Fruit fly (Drosophila melanogaster): ENCODE data around the gene Hipk.

Gene Hipk

DNA sequence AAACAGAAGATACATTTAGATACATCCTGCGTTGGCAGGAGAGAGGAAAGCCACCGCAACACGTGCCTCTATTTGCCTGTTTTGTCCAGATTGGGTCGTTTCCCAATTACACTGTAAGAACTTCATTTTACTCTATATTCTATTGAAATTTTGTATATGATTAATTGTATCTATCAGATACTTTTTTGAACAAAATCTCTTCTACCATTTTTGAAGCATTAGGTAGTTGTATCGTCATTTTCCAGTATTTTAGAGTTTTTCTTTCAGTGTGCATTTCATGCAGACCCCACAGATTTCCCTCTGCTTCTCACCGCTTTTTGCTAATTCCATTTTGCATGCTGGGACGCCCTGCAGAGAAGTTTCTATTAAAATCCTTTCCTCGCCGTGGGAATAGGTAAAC lies 11.7 kb downstream of the Hipk start (continued):
- TF ChIP-seq CG9215 (GFP tag; IDR thresholded peaks at IDR 0.05) (peak; percentile 41; the same call in 1 of the 2 replicates), fd64A (GFP tag; optimal IDR thresholded peaks at IDR 0.05) (no peak), trh (GFP tag; optimal IDR thresholded peaks at IDR 0.05) (no peak), CG6689 (GFP tag; IDR thresholded peaks at IDR 0.05) (peak; percentile 63), CG8944 (GFP tag; optimal IDR thresholded peaks at IDR 0.05) (peak; percentile 3), tio (GFP tag; optimal IDR thresholded peaks at IDR 0.05) (peak; percentile 29), CG7556 (GFP tag; optimal IDR thresholded peaks at IDR 0.05) (peak; percentile 58), gcm2 (GFP tag; optimal IDR thresholded peaks at IDR 0.05) (peak; percentile 26), CG30403 (GFP tag; optimal IDR thresholded peaks at IDR 0.05) (peak; percentile 57), CG11504 (tag; optimal IDR thresholded peaks at IDR 0.05) (peak; percentile 72), Hmr (GFP tag; optimal IDR thresholded peaks at IDR 0.05) (peak; percentile 59), gro (GFP tag; optimal IDR thresholded peaks at IDR 0.05) (peak; percentile 3), ind (GFP tag; optimal IDR thresholded peaks at IDR 0.05) (peak; percentile 47), Atf-2 (GFP tag; optimal IDR thresholded peaks at IDR 0.05) (peak; percentile 13), stwl (tag; optimal IDR thresholded peaks at IDR 0.05) (no peak), dmrt99B (tag; optimal IDR thresholded peaks at IDR 0.05) (peak; percentile 64), Asciz (GFP tag; optimal IDR thresholded peaks at IDR 0.05) (peak; percentile 35), Oaz (GFP tag; IDR thresholded peaks at IDR 0.05) (peak; percentile 45; the same call in 1 of the 2 replicates), CG3281 (GFP tag; optimal IDR thresholded peaks at IDR 0.05) (peak; percentile 63), nerfin-1 (tag; optimal IDR thresholded peaks at IDR 0.05) (peak; percentile 31), CG1602 (GFP tag; optimal IDR thresholded peaks at IDR 0.05) (peak; percentile 13), Adf1 (GFP tag; IDR thresholded peaks at IDR 0.05) (0 out of 2 replicates have a peak, but pooled peaks have one; percentile 31), Gug (GFP tag; IDR thresholded peaks at IDR 0.05) (peak; percentile 48; the same call in 2 of the 4 replicates), nau (GFP tag; optimal IDR thresholded peaks at IDR 0.05) (peak; percentile 37), toy (GFP tag; IDR thresholded peaks at IDR 0.05) (no peak), E2f2 (GFP tag; IDR thresholded peaks at IDR 0.05) (peak; percentile 24; the same call in 1 of the 2 replicates), al (GFP tag; IDR thresholded peaks at IDR 0.05) (peak; percentile 29; the same call in 1 of the 2 replicates), Hr78 (GFP tag; optimal IDR thresholded peaks at IDR 0.05) (no peak), vvl (GFP tag; IDR thresholded peaks at IDR 0.05) (peak; percentile 80), CG6683 (GFP tag; optimal IDR thresholded peaks at IDR 0.05) (peak; percentile 29), C15 (GFP tag; IDR thresholded peaks at IDR 0.05) (0 out of 3 replicates have a peak, but pooled peaks have one; percentile 31), sob (GFP tag; IDR thresholded peaks at IDR 0.05) (peak; percentile 64), kah (GFP tag; optimal IDR thresholded peaks at IDR 0.05) (peak; percentile 10), mirr (GFP tag; optimal IDR thresholded peaks at IDR 0.05) (no peak), CG11247 (GFP tag; IDR thresholded peaks at IDR 0.05) (peak; percentile 38; the same call in 1 of the 2 replicates), CG10209 (GFP tag; optimal IDR thresholded peaks at IDR 0.05) (peak; percentile 52), pan (optimal IDR thresholded peaks at IDR 0.05) (no peak), pan (GFP tag; optimal IDR thresholded peaks at IDR 0.05 in 1 of 2, IDR thresholded peaks at IDR 0.05 in 1 of 2) (peak in 1 of 2 experiments; percentile 63), Hand (GFP tag; optimal IDR thresholded peaks at IDR 0.05) (peak; percentile 61), Sox100B (GFP tag; optimal IDR thresholded peaks at IDR 0.05) (peak; percentile 37), ttk (GFP tag; IDR thresholded peaks at IDR 0.05) (peak; percentile 45; the same call in 1 of the 2 replicates), klu (GFP tag; IDR thresholded peaks at IDR 0.05) (0 out of 2 replicates have a peak, but pooled peaks have one; percentile 33), CG14710 (tag; optimal IDR thresholded peaks at IDR 0.05) (peak; percentile 31), CHES-1-like (GFP tag; optimal IDR thresholded peaks at IDR 0.05) (peak; percentile 13), CG2199 (GFP tag; IDR thresholded peaks at IDR 0.05) (no peak), Blimp-1 (GFP tag; optimal IDR thresholded peaks at IDR 0.05) (peak; percentile 51), Fer3 (tag; optimal IDR thresholded peaks at IDR 0.05) (peak; percentile 48), CG31224 (GFP tag; IDR thresholded peaks at IDR 0.05) (0 out of 2 replicates have a peak, but pooled peaks have one; percentile 23), Oli (tag; optimal IDR thresholded peaks at IDR 0.05) (peak; percentile 50), CG13123 (GFP tag; optimal IDR thresholded peaks at IDR 0.05) (no peak)

All from whole organism, embryonic.